Worm (Caenorhabditis elegans) whole organism, late embryonic: ENCODE results near the gene srg-62.

ENCODE experiments used
- T23F11.4 ChIP-seq: fragments of 200-800 bp; sonication (Bioruptor generic); optimal IDR thresholded peaks from 2 replicates; lab custom pipeline; 2018; ENCODE audit warnings: mild to moderate bottlenecking, missing genetic modification characterization, missing compliant biosample characterization
- ceh-31 ChIP-seq: sonication (generic microtip); optimal IDR thresholded peaks from 2 replicates; lab custom pipeline; 2016; ENCODE audit warnings: missing genetic modification characterization, missing compliant biosample characterization
- elt-2 ChIP-seq: sonication (generic microtip); optimal IDR thresholded peaks from 2 replicates; lab custom pipeline; 2016; ENCODE audit warnings: missing genetic modification reagents, missing genetic modification characterization, missing compliant biosample characterization
- unc-55 ChIP-seq: sonication (generic microtip); optimal IDR thresholded peaks from 2 replicates; lab custom pipeline; 2017; ENCODE audit warnings: missing biosample characterization, missing genetic modification reagents, missing genetic modification characterization

ce11 chrV:2774042-2774441, 31.8 kb upstream of the srg-62 start, which contains the start of gene srj-18:
- TF ChIP-seq elt-2 (tag; lab: Kevin White, UChicago), result no peak
- TF ChIP-seq ceh-31 (tag; lab: Kevin White, UChicago), result no peak
- TF ChIP-seq T23F11.4 (GFP tag; lab: Kevin White, UChicago), result no peak
- TF ChIP-seq unc-55 (GFP tag; lab: Kevin White, UChicago), result no peak
